Fruit fly (Drosophila melanogaster) Kc167 (cell line): ENCODE measurements around the gene f.

Experiments used
- Myc ChIP-seq: fragments of >200 bp; optimal IDR thresholded peaks from 2 replicates; lab custom pipeline; 2017; ENCODE audit warnings: missing external identifiers
- Sin3A ChIP-seq: fragments of >200 bp; optimal IDR thresholded peaks from 2 replicates; lab custom pipeline; 2018; ENCODE audit warnings: missing external identifiers
- h ChIP-seq: fragments of >200 bp; optimal IDR thresholded peaks from 3 replicates; lab custom pipeline; 2018; ENCODE audit warnings: missing external identifiers
- insv ChIP-seq: fragments of >200 bp; optimal IDR thresholded peaks from 3 replicates; lab custom pipeline; 2018; ENCODE audit warnings: missing external identifiers
- psq ChIP-seq: fragments of >200 bp; optimal IDR thresholded peaks from 2 replicates; lab custom pipeline; 2017; ENCODE audit warnings: missing external identifiers
- ttk ChIP-seq: sonication (Bioruptor generic); optimal IDR thresholded peaks from 2 replicates; lab custom pipeline; 2017; ENCODE audit warnings: missing external identifiers

The f gene

dm6 chrX:17232642-17233041, at the start of gene f:
Gene f, plus strand, starts transcription at chrX:17232942.
- TF ChIP-seq Myc (lab: Kevin White, UChicago) (no peak), ttk (no peak), insv (lab: Kevin White, UChicago) (no peak), Sin3A (no peak), h (lab: Kevin White, UChicago) (no peak), psq (lab: Kevin White, UChicago) (no peak)

DNA sequence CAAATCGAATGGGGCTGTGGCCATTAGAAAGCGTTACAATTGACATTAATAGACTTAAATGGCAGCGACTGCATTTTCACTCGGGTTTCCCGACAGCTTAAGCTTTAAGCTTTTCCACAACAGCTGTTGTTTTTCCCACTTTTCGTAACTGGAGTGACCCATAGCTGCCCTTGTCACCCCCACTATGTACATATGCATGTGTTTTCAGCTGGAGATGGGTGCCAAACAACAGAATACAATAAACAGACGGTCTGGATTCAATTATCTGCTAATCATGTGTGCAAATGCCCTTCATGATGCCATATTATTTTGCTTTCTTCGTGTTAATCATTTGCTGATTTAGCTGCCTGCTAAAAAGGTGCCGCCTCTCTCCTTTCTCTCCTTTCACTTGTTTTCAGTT, 49.3 kb upstream of the f start:
- no peak for TF ChIP-seq psq (lab: Kevin White, UChicago)
- no peak for TF ChIP-seq ttk
- TF ChIP-seq insv (lab: Kevin White, UChicago) = no peak
- TF ChIP-seq Myc (lab: Kevin White, UChicago) = no peak
- TF ChIP-seq h (lab: Kevin White, UChicago) = no peak
- TF ChIP-seq Sin3A = no peak

DNA sequence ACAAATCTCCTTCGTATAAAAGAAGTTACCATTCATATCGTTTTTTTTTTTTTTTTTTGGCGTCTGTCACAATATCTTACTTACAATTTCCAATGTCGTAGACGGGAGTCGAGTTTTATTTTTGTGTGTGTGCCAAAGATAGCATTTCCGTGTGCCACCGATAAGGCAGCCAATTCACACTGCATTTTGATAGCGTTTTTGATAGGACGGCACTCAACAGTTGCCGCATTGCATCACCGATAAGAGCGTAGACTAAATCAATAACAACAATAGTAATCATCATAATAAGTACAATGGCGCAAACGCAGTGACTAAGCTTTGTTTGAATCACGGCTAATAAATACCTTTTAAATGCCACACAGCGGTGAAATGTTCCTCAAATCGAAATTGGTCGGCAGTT, 46.3 kb upstream of the f start:
- no peak for TF ChIP-seq h (lab: Kevin White, UChicago)
- no peak for TF ChIP-seq Myc (lab: Kevin White, UChicago)
- TF ChIP-seq Sin3A = no peak
- no peak for TF ChIP-seq insv (lab: Kevin White, UChicago)
- no peak for TF ChIP-seq ttk
- no peak for TF ChIP-seq psq (lab: Kevin White, UChicago)

DNA sequence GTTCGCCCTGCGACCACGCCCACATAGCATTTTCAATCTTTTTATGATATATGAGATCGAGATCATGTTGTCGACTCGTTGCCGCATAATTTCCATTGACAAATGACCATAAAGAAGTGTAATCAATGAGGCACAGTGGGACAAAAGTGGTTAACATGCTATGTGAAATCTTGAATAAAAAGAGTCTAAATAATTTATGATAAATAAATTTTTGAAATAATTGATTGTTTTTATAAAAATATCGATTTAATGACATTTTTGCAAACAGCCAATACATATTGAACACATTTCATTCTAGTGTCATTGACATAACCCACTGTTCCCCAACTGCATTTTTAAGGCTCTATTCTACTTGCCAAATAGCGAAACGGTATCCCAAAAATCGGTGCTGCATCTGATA, 45.2 kb upstream of the f start:
- no peak for TF ChIP-seq insv (lab: Kevin White, UChicago)
- no peak for TF ChIP-seq h (lab: Kevin White, UChicago)
- TF ChIP-seq ttk = no peak
- TF ChIP-seq psq (lab: Kevin White, UChicago) = no peak

- TF ChIP-seq h (lab: Kevin White, UChicago) (no peak), ttk (no peak), insv (lab: Kevin White, UChicago) (no peak), psq (lab: Kevin White, UChicago) (no peak), Myc (lab: Kevin White, UChicago) (no peak), Sin3A (no peak)
Observed at dm6 chrX:17188167-17188566, 44.6 kb upstream of the f start.

- TF ChIP-seq Myc (lab: Kevin White, UChicago) (no peak), psq (lab: Kevin White, UChicago) (no peak), insv (lab: Kevin White, UChicago) (no peak), Sin3A (no peak), h (lab: Kevin White, UChicago) (no peak), ttk (no peak)
Observed at dm6 chrX:17202498-17203162, 30.1 kb upstream of the f start, which contains the start of the genes TTLL1A and CG5070. Gene TTLL1A, minus strand, starts transcription at chrX:17202598. Gene CG5070, plus strand, starts transcription at chrX:17203112.

- no peak for TF ChIP-seq h (lab: Kevin White, UChicago)
- TF ChIP-seq psq (lab: Kevin White, UChicago) = no peak
- TF ChIP-seq Myc (lab: Kevin White, UChicago) = no peak
- TF ChIP-seq ttk = no peak
- TF ChIP-seq insv (lab: Kevin White, UChicago) = no peak
- TF ChIP-seq Sin3A = no peak
Observed at dm6 chrX:17205028-17205427, 27.7 kb upstream of the f start.

- TF ChIP-seq insv (lab: Kevin White, UChicago) (no peak), h (lab: Kevin White, UChicago) (no peak), Myc (lab: Kevin White, UChicago) (no peak), Sin3A (no peak), ttk (no peak), psq (lab: Kevin White, UChicago) (no peak)
Observed at dm6 chrX:17206046-17206445, 26.7 kb upstream of the f start, which contains the start of gene CG32564. Gene CG32564, plus strand, starts transcription at chrX:17206407.

DNA sequence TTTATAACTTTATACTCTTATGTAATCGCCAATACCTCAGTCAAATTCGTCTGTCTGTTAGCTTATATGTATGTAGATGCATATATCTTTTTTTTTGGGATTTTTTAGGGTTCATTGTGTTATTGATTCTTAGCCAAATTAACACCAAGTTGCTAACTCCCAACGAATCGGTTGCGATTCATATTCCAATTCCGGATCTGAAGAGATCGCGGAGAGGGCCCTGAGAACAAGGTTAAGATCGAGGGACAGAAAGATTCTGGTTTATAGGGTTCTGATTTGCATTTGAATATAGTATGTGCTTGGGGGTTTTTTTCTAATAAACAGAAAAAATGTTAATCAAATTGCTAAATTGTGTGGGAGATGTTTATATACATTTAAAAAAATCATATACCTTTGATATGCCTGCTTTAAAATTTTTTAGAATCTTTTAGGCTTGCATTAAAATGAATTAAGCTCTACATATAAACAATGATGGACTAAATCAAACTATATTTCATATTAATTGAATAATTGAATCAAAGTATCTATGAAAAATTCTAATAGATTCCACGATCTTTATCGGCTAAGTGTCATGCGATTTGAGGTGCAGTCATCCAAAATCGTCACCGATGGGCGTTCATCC, 24.8 kb upstream of the f start, which contains the start of gene CG32563:
Gene CG32563 (plus strand): TSS at position 572 of the 622 bp plus-strand sequence.
- TF ChIP-seq insv (lab: Kevin White, UChicago) (no peak), ttk (no peak), Myc (lab: Kevin White, UChicago) (no peak), h (lab: Kevin White, UChicago) (no peak), psq (lab: Kevin White, UChicago) (no peak), Sin3A (no peak)

dm6 chrX:17209897-17210296, 22.8 kb upstream of the f start, which contains the start of gene CG12995:
Gene CG12995, minus strand, starts transcription at chrX:17209997.
- TF ChIP-seq Sin3A (no peak), insv (lab: Kevin White, UChicago) (no peak), ttk (no peak), psq (lab: Kevin White, UChicago) (no peak), h (lab: Kevin White, UChicago) (no peak), Myc (lab: Kevin White, UChicago) (no peak)

DNA sequence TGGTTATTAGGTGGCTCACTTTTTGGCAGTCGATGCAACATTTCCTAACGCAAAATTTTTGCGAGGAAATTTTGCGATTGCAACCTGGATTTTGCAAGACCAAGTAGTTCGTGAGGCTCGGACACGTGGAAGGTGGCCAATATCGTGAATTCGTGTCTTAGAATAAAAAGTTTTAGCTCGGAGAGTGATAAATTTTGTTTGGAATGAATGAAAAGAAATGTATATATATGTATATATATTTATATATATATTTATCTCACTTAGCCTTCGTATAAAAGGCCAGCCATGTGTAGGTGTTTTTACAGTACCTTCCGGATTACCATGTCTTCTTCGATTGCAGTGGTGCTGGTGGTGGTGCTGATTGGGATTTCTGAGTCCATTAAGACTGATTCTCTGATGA, 20.7 kb upstream of the f start, which contains the start of gene CG18258:
Gene CG18258 (plus strand): TSS at position 301 of the 400 bp plus-strand sequence.
- TF ChIP-seq Myc (lab: Kevin White, UChicago) (no peak), psq (lab: Kevin White, UChicago) (no peak), insv (lab: Kevin White, UChicago) (no peak), ttk (no peak), Sin3A (no peak), h (lab: Kevin White, UChicago) (no peak)

dm6 chrX:17215004-17215403, 17.7 kb upstream of the f start, which contains the start of gene CG5162:
Gene CG5162, plus strand, starts transcription at chrX:17215304.
- TF ChIP-seq Myc (lab: Kevin White, UChicago) (no peak), h (lab: Kevin White, UChicago) (no peak), ttk (no peak)
